Fruit fly (Drosophila melanogaster) whole organism, embryonic: ENCODE results near the gene CG33233.

ENCODE experiments used
- Abd-B ChIP-seq: fragments of 200-800 bp; sonication (Bioruptor generic); optimal IDR thresholded peaks from 2 replicates; lab custom pipeline; 2018; ENCODE audit warnings: missing biosample characterization, mild to moderate bottlenecking, missing genetic modification characterization, moderate library complexity
- Antp ChIP-seq: fragments of 200-800 bp; sonication (Bioruptor generic); optimal IDR thresholded peaks from 3 replicates; lab custom pipeline; 2016; ENCODE audit warnings: missing biosample characterization, missing genetic modification characterization
- CG10267 ChIP-seq: fragments of 200-800 bp; sonication (Bioruptor generic); optimal IDR thresholded peaks from 2 replicates; lab custom pipeline; 2018; ENCODE audit warnings: missing biosample characterization, mild to moderate bottlenecking, missing genetic modification characterization, moderate library complexity
- CG10543 ChIP-seq: fragments of 200-800 bp; sonication (Bioruptor generic); optimal IDR thresholded peaks from 3 replicates; lab custom pipeline; 2017; ENCODE audit warnings: missing biosample characterization, mild to moderate bottlenecking, missing genetic modification characterization, moderate library complexity
- CG11398 ChIP-seq: fragments of 200-800 bp; sonication (Bioruptor generic); optimal IDR thresholded peaks from 2 replicates; lab custom pipeline; 2016; ENCODE audit warnings: missing biosample characterization, missing genetic modification characterization
- CG11456 ChIP-seq: fragments of 200-800 bp; sonication (Bioruptor generic); IDR thresholded peaks from 3 replicates; pipeline ENCODE4 v1.3.6; 2022; ENCODE audit warnings: missing biosample characterization, missing genetic modification characterization
- CG11723 ChIP-seq: fragments of 200-800 bp; sonication (Bioruptor generic); optimal IDR thresholded peaks from 2 replicates; lab custom pipeline; 2017; ENCODE audit warnings: missing biosample characterization, mild to moderate bottlenecking, missing genetic modification characterization
- CG13287 ChIP-seq: fragments of 200-800 bp; sonication (Bioruptor generic); IDR thresholded peaks from 2 replicates; pipeline ENCODE4 v1.3.6; 2022; ENCODE audit warnings: missing biosample characterization, missing genetic modification characterization; ENCODE audit not compliant: partially characterized antibody
- CG14014 ChIP-seq: fragments of 200-800 bp; sonication (Bioruptor generic); IDR thresholded peaks from 2 replicates; pipeline ENCODE4 v1.3.6; 2022; ENCODE audit warnings: missing biosample characterization, missing genetic modification characterization
- CG15696 ChIP-seq: fragments of 200-800 bp; sonication (Bioruptor generic); optimal IDR thresholded peaks from 2 replicates; lab custom pipeline; 2019; ENCODE audit warnings: missing biosample characterization, mild to moderate bottlenecking, missing genetic modification characterization, moderate library complexity
- CG17186 ChIP-seq: fragments of 200-800 bp; sonication (Bioruptor generic); optimal IDR thresholded peaks from 3 replicates; lab custom pipeline; 2017; ENCODE audit warnings: missing biosample characterization, missing genetic modification reagents, missing genetic modification characterization
- CG2712 ChIP-seq: fragments of 200-800 bp; optimal IDR thresholded peaks from 3 replicates; lab custom pipeline; 2019; ENCODE audit warnings: missing biosample characterization, mild to moderate bottlenecking, missing genetic modification characterization, moderate library complexity
- CG3065 ChIP-seq: fragments of 200-800 bp; sonication (Bioruptor generic); optimal IDR thresholded peaks from 2 replicates; lab custom pipeline; 2016; ENCODE audit warnings: missing biosample characterization, missing genetic modification characterization
- CG3407 ChIP-seq: fragments of 200-800 bp; sonication (Bioruptor generic); optimal IDR thresholded peaks from 2 replicates; lab custom pipeline; 2018; ENCODE audit warnings: missing biosample characterization, mild to moderate bottlenecking, missing genetic modification characterization
- CG3726 ChIP-seq: fragments of 200-800 bp; sonication (Bioruptor generic); IDR thresholded peaks from 3 replicates; pipeline ENCODE4, ENCODE4 v1.3.6; 2022; ENCODE audit warnings: missing biosample characterization, missing genetic modification characterization
- CG3995 ChIP-seq: fragments of 200-800 bp; sonication (Bioruptor generic); optimal IDR thresholded peaks from 3 replicates; lab custom pipeline; 2016; ENCODE audit warnings: missing biosample characterization, missing genetic modification characterization
- CG4328 ChIP-seq: fragments of 200-800 bp; sonication (Bioruptor generic); optimal IDR thresholded peaks from 3 replicates; lab custom pipeline; 2017; ENCODE audit warnings: missing biosample characterization, missing genetic modification reagents, missing genetic modification characterization
- CG7372 ChIP-seq: fragments of 200-800 bp; sonication (Bioruptor generic); IDR thresholded peaks from 2 replicates; pipeline ENCODE4 v1.3.6; 2022; ENCODE audit warnings: missing biosample characterization, missing genetic modification characterization
- CG7839 ChIP-seq: fragments of 200-800 bp; sonication (Bioruptor generic); optimal IDR thresholded peaks from 3 replicates; lab custom pipeline; 2018; ENCODE audit warnings: missing biosample characterization, mild to moderate bottlenecking, missing genetic modification characterization, moderate library complexity
- CG7928 ChIP-seq: fragments of 200-800 bp; sonication (Bioruptor generic); optimal IDR thresholded peaks from 2 replicates; lab custom pipeline; 2017; ENCODE audit warnings: missing biosample characterization, mild to moderate bottlenecking, missing genetic modification characterization
- CG8089 ChIP-seq: fragments of 200-800 bp; sonication (Bioruptor generic); optimal IDR thresholded peaks from 3 replicates; lab custom pipeline; 2016; ENCODE audit warnings: missing biosample characterization, missing genetic modification characterization
- Deaf1 ChIP-seq: fragments of 200-800 bp; optimal IDR thresholded peaks from 3 replicates; lab custom pipeline; 2019; ENCODE audit warnings: missing biosample characterization, mild to moderate bottlenecking, missing genetic modification characterization, moderate library complexity
- Dip2 ChIP-seq: fragments of 200-800 bp; sonication (Bioruptor generic); IDR thresholded peaks from 2 replicates; pipeline ENCODE4 v1.3.6; 2022; ENCODE audit warnings: missing biosample characterization, missing genetic modification characterization
- Fer1 ChIP-seq: fragments of 200-800 bp; sonication (Bioruptor generic); optimal IDR thresholded peaks from 2 replicates; lab custom pipeline; 2017; ENCODE audit warnings: missing biosample characterization, mild to moderate bottlenecking, missing genetic modification characterization
- Fer3 ChIP-seq: fragments of 200-800 bp; sonication (Bioruptor generic); optimal IDR thresholded peaks from 2 replicates; lab custom pipeline; 2018; ENCODE audit warnings: missing biosample characterization, mild to moderate bottlenecking, missing genetic modification characterization, moderate library complexity
- H2.0 ChIP-seq: fragments of 200-800 bp; sonication (Bioruptor generic); IDR thresholded peaks from 2 replicates; pipeline ENCODE4 v1.3.6; 2022; ENCODE audit warnings: missing biosample characterization, missing genetic modification characterization
- Lim3 ChIP-seq: fragments of 200-800 bp; sonication (Bioruptor generic); IDR thresholded peaks from 2 replicates; pipeline ENCODE4 v1.3.6; 2022; ENCODE audit warnings: missing biosample characterization, missing genetic modification characterization
- Pdp1 ChIP-seq, 2 experiments: fragments of 200-800 bp; sonication (Bioruptor generic); optimal IDR thresholded peaks; 3 replicates each; lab custom pipeline; 2016; ENCODE audit warnings: missing biosample characterization in 2 of 2, missing genetic modification characterization in 2 of 2, mild to moderate bottlenecking in 1 of 2, moderate library complexity in 1 of 2
- Spps ChIP-seq: fragments of 200-800 bp; sonication (Bioruptor generic); optimal IDR thresholded peaks from 2 replicates; lab custom pipeline; 2018; ENCODE audit warnings: missing biosample characterization, mild to moderate bottlenecking, missing genetic modification characterization
- TFAM ChIP-seq: fragments of 200-800 bp; sonication (Bioruptor generic); optimal IDR thresholded peaks from 2 replicates; lab custom pipeline; 2017; ENCODE audit warnings: missing biosample characterization, missing genetic modification characterization, inconsistent platforms
- Tbp ChIP-seq: fragments of >200 bp; optimal IDR thresholded peaks from 2 replicates; lab custom pipeline; 2018; ENCODE audit warnings: missing biosample characterization, missing genetic modification characterization
- al ChIP-seq: fragments of 200-800 bp; sonication (Bioruptor generic); IDR thresholded peaks from 2 replicates; pipeline ENCODE4 v1.3.6; 2022; ENCODE audit warnings: missing biosample characterization, missing genetic modification characterization
- amos ChIP-seq: fragments of 200-800 bp; sonication (Bioruptor generic); IDR thresholded peaks from 2 replicates; pipeline ENCODE4 v1.3.6; 2022; ENCODE audit warnings: missing biosample characterization, missing genetic modification characterization; ENCODE audit not compliant: partially characterized antibody
- ap ChIP-seq: fragments of 200-800 bp; sonication (Bioruptor generic); IDR thresholded peaks from 2 replicates; pipeline ENCODE4 v1.3.6; 2022; ENCODE audit warnings: missing biosample characterization, missing genetic modification characterization
- cad ChIP-seq: fragments of >200 bp; optimal IDR thresholded peaks from 2 replicates; lab custom pipeline; 2017; ENCODE audit warnings: missing biosample characterization, missing genetic modification characterization
- croc ChIP-seq: fragments of 200-800 bp; sonication (Bioruptor generic); conservative IDR thresholded peaks from 3 replicates; pipeline ENCODE4 v1.3.6; 2022; ENCODE audit warnings: missing biosample characterization, missing genetic modification characterization
- dmrt99B ChIP-seq: fragments of 200-800 bp; sonication (Bioruptor generic); optimal IDR thresholded peaks from 2 replicates; lab custom pipeline; 2018; ENCODE audit warnings: missing biosample characterization, mild to moderate bottlenecking, missing genetic modification characterization, moderate library complexity
- gro ChIP-seq: fragments of 200-800 bp; sonication (Bioruptor generic); optimal IDR thresholded peaks from 2 replicates; lab custom pipeline; 2016; ENCODE audit warnings: missing biosample characterization, missing genetic modification characterization
- gsb-n ChIP-seq: fragments of 200-800 bp; sonication (Bioruptor generic); optimal IDR thresholded peaks from 3 replicates; lab custom pipeline; 2018; ENCODE audit warnings: missing biosample characterization, mild to moderate bottlenecking, missing genetic modification characterization
- hb ChIP-seq: fragments of 200-800 bp; sonication (Bioruptor generic); IDR thresholded peaks from 3 replicates; pipeline ENCODE4 v1.3.6; 2022; ENCODE audit warnings: missing biosample characterization, missing genetic modification characterization; ENCODE audit not compliant: partially characterized antibody
- hkb ChIP-seq, 2 experiments: fragments of 200-800 bp in 1 of 2; fragments of >200 bp in 1 of 2; sonication (Bioruptor generic) in 1 of 2; IDR thresholded peaks in 1 of 2; optimal IDR thresholded peaks in 1 of 2; 2 replicates each; pipeline versions ENCODE4 v1.3.6 to Lab custom; 2017 to 2022; ENCODE audit warnings: missing biosample characterization in 1 of 2, missing genetic modification characterization in 1 of 2
- kni ChIP-seq: fragments of 200-800 bp; sonication (Bioruptor generic); optimal IDR thresholded peaks from 3 replicates; lab custom pipeline; 2017; ENCODE audit warnings: mild to moderate bottlenecking, missing biosample characterization, missing genetic modification reagents, missing genetic modification characterization
- maf-S ChIP-seq: fragments of 200-800 bp; sonication (Bioruptor generic); optimal IDR thresholded peaks from 2 replicates; lab custom pipeline; 2016; ENCODE audit warnings: missing biosample characterization, missing genetic modification characterization
- odd ChIP-seq: fragments of 200-800 bp; sonication (Bioruptor generic); optimal IDR thresholded peaks from 2 replicates; lab custom pipeline; 2017; ENCODE audit warnings: missing biosample characterization, mild to moderate bottlenecking, missing genetic modification characterization
- pnt ChIP-seq: fragments of 200-800 bp; sonication (Bioruptor generic); optimal IDR thresholded peaks from 3 replicates; lab custom pipeline; 2016; ENCODE audit warnings: missing biosample characterization, missing genetic modification characterization
- ro ChIP-seq: fragments of 200-800 bp; sonication (Bioruptor generic); IDR thresholded peaks from 2 replicates; pipeline ENCODE4 v1.3.6; 2022; ENCODE audit warnings: missing biosample characterization, missing genetic modification characterization
- scrt ChIP-seq: fragments of 200-800 bp; sonication (Bioruptor generic); optimal IDR thresholded peaks from 2 replicates; lab custom pipeline; 2018; ENCODE audit warnings: missing biosample characterization, mild to moderate bottlenecking, missing genetic modification characterization, moderate library complexity
- shn ChIP-seq: fragments of 200-800 bp; sonication (Bioruptor generic); optimal IDR thresholded peaks from 3 replicates; lab custom pipeline; 2016; ENCODE audit warnings: missing biosample characterization, missing genetic modification characterization
- ssp ChIP-seq: fragments of 200-800 bp; sonication (Bioruptor generic); IDR thresholded peaks from 2 replicates; pipeline ENCODE4 v1.3.6; 2022; ENCODE audit warnings: missing biosample characterization, missing genetic modification characterization
- ttk ChIP-seq: fragments of 200-800 bp; sonication (Bioruptor generic); IDR thresholded peaks from 2 replicates; pipeline ENCODE4 v2.1.2; 2022; ENCODE audit warnings: missing biosample characterization, missing genetic modification characterization
- vnd ChIP-seq: fragments of 200-800 bp; sonication (Bioruptor generic); IDR thresholded peaks from 3 replicates; pipeline ENCODE4 v1.3.6; 2022; ENCODE audit warnings: missing biosample characterization, missing genetic modification characterization; ENCODE audit not compliant: partially characterized antibody

CG33233 gene

DNA sequence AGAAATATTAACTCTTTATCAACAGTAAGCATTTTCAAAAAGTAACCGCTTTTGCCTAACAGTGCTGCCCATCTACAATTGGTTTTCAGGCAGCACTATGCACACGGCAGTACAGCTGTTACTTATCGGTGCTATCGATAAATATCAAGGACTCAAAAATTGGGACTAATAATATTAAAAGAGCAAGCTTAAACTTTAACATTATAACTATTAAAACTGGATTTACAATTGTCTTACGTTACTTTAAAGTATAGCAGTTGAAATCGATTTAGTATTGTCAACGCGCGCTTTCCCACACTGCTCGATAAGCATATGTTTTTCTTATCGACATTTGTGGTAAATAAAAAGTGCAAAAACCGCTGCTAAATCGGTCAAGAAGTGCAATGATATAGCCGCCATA is 28.0 kb upstream of the CG33233 start, which contains the start of the genes CG42245 and MEP-1 (continued):
- TF ChIP-seq Lim3 (GFP tag; lab: Robert Waterston, UW) (no peak), CG14014 (no peak), ro (GFP tag; lab: Robert Waterston, UW) (no peak), dmrt99B (tag; lab: Kevin White, UChicago) (peak; percentile 3), CG11456 (GFP tag; lab: Robert Waterston, UW) (no peak), CG11398 (peak; percentile 37), pnt (no peak), CG7928 (no peak), ap (GFP tag; lab: Robert Waterston, UW) (no peak), Dip2 (GFP tag; lab: Robert Waterston, UW) (no peak), gsb-n (tag; lab: Kevin White, UChicago) (no peak), CG8089 (GFP tag; lab: Kevin White, UChicago) (peak; percentile 6), Pdp1 (GFP tag; optimal IDR thresholded peaks at IDR 0.05; lab: Kevin White, UChicago) (peak in 1 of 2 experiments; percentile 46), hb (GFP tag; lab: Robert Waterston, UW) (0 out of 3 replicates have a peak, but pooled peaks have one; percentile 50), CG10267 (tag; lab: Kevin White, UChicago) (peak; percentile 96), TFAM (GFP tag; lab: Kevin White, UChicago) (no peak), scrt (GFP tag; lab: Kevin White, UChicago) (peak; percentile 2), CG4328 (no peak), odd (GFP tag; lab: Kevin White, UChicago) (no peak), H2.0 (GFP tag; lab: Robert Waterston, UW) (0 out of 2 replicates have a peak, but pooled peaks have one; percentile 4), CG17186 (GFP tag; lab: Kevin White, UChicago) (peak; percentile 65), maf-S (GFP tag; lab: Kevin White, UChicago) (peak; percentile 32), Abd-B (GFP tag; lab: Kevin White, UChicago) (peak; percentile 32), ssp (no peak), Tbp (GFP tag; lab: Kevin White, UChicago) (no peak), kni (GFP tag; lab: Kevin White, UChicago) (no peak), CG7372 (GFP tag; lab: Robert Waterston, UW) (no peak), CG13287 (GFP tag; lab: Robert Waterston, UW) (peak; percentile 81), CG2712 (peak; percentile 63), CG11723 (peak; percentile 42), CG3726 (GFP tag; lab: Robert Waterston, UW) (no peak), CG7839 (tag; lab: Kevin White, UChicago) (peak; percentile 48), Fer1 (GFP tag; lab: Kevin White, UChicago) (no peak), Spps (tag; lab: Kevin White, UChicago) (no peak), Deaf1 (tag; lab: Kevin White, UChicago) (peak; percentile 9), al (no peak), ttk (GFP tag; lab: Robert Waterston, UW) (no peak), CG3995 (GFP tag; lab: Kevin White, UChicago) (peak; percentile 34), amos (GFP tag; lab: Robert Waterston, UW) (peak; percentile 68), cad (GFP tag; lab: Kevin White, UChicago) (no peak), Fer3 (tag; lab: Kevin White, UChicago) (peak; percentile 19), CG3407 (GFP tag; lab: Kevin White, UChicago) (peak; percentile 16), croc (GFP tag; lab: Robert Waterston, UW) (no peak), CG10543 (GFP tag; lab: Kevin White, UChicago) (peak; percentile 45), vnd (GFP tag; lab: Robert Waterston, UW) (peak; percentile 48; the same call in 1 of the 3 replicates), CG3065 (GFP tag; lab: Kevin White, UChicago) (peak; percentile 22), CG15696 (tag; lab: Kevin White, UChicago) (no peak), gro (GFP tag; lab: Kevin White, UChicago) (peak; percentile 48), hkb (optimal IDR thresholded peaks at IDR 0.05; lab: Kevin White, UChicago) (no peak), hkb (GFP tag; IDR thresholded peaks at IDR 0.05; lab: Robert Waterston, UW) (no peak), shn (GFP tag; lab: Kevin White, UChicago) (peak; percentile 25), Antp (GFP tag; lab: Kevin White, UChicago) (peak; percentile 38)
